Worm (Caenorhabditis elegans) whole organism, L2 larva: ENCODE data around the gene F45E1.2.

Experiments
- C34F6.9 ChIP-seq: fragments of 150-350 bp; optimal IDR thresholded peaks from 2 replicates; lab custom pipeline; 2014; ENCODE audit warnings: missing biosample characterization, missing genetic modification characterization
- F13H6.1 ChIP-seq: sonication (generic microtip); optimal IDR thresholded peaks from 2 replicates; lab custom pipeline; 2016; ENCODE audit warnings: missing genetic modification characterization, missing compliant biosample characterization
- R02D3.7 ChIP-seq: fragments of 150-350 bp; optimal IDR thresholded peaks from 2 replicates; lab custom pipeline; 2014; ENCODE audit warnings: missing biosample characterization, missing genetic modification characterization
- Y55F3AM.14 ChIP-seq: fragments of 200-800 bp; sonication (Bioruptor generic); optimal IDR thresholded peaks from 2 replicates; lab custom pipeline; 2018; ENCODE audit warnings: mild to moderate bottlenecking, missing genetic modification characterization, missing compliant biosample characterization
- ZK546.5 ChIP-seq: sonication (generic microtip); optimal IDR thresholded peaks from 2 replicates; lab custom pipeline; 2017; ENCODE audit warnings: missing biosample characterization, missing genetic modification characterization
- alr-1 ChIP-seq: fragments of 150-350 bp; optimal IDR thresholded peaks from 2 replicates; lab custom pipeline; 2014; ENCODE audit warnings: missing biosample characterization, missing genetic modification characterization
- ama-1 ChIP-seq: fragments of 150-350 bp; optimal IDR thresholded peaks from 2 replicates; lab custom pipeline; 2018; ENCODE audit warnings: inconsistent platforms
- blmp-1 ChIP-seq: sonication (generic microtip); optimal IDR thresholded peaks from 2 replicates; lab custom pipeline; 2017; ENCODE audit warnings: missing genetic modification characterization, mild to moderate bottlenecking, missing compliant biosample characterization, antibody characterized with exemption, moderate library complexity; ENCODE audit not compliant: insufficient read depth
- ceh-16 ChIP-seq: fragments of 150-350 bp; optimal IDR thresholded peaks from 2 replicates; lab custom pipeline; 2014; ENCODE audit warnings: missing biosample characterization, missing genetic modification characterization
- ceh-82 ChIP-seq: fragments of 150-350 bp; optimal IDR thresholded peaks from 2 replicates; lab custom pipeline; 2014; ENCODE audit warnings: missing biosample characterization, missing genetic modification characterization
- crh-2 ChIP-seq: sonication (generic microtip); optimal IDR thresholded peaks from 2 replicates; lab custom pipeline; 2017; ENCODE audit warnings: missing biosample characterization, missing genetic modification characterization
- dmd-4 ChIP-seq: sonication (generic microtip); optimal IDR thresholded peaks from 2 replicates; lab custom pipeline; 2017; ENCODE audit warnings: missing biosample characterization, missing genetic modification characterization
- egl-27 ChIP-seq: sonication (generic microtip); optimal IDR thresholded peaks from 3 replicates; lab custom pipeline; 2017; ENCODE audit warnings: missing biosample characterization, missing genetic modification reagents, missing genetic modification characterization
- fos-1 ChIP-seq: fragments of 150-350 bp; optimal IDR thresholded peaks from 2 replicates; lab custom pipeline; 2014; ENCODE audit warnings: missing biosample characterization, missing genetic modification characterization
- gmeb-1 ChIP-seq: fragments of 150-350 bp; optimal IDR thresholded peaks from 2 replicates; lab custom pipeline; 2014; ENCODE audit warnings: missing biosample characterization, missing genetic modification characterization
- lin-13 ChIP-seq: fragments of 150-350 bp; optimal IDR thresholded peaks from 2 replicates; lab custom pipeline; 2014; ENCODE audit warnings: missing biosample characterization, missing genetic modification reagents, missing genetic modification characterization
- lin-39 ChIP-seq: fragments of 150-350 bp; optimal IDR thresholded peaks from 2 replicates; lab custom pipeline; 2014; ENCODE audit warnings: missing biosample characterization, missing genetic modification reagents, missing genetic modification characterization
- lsy-2 ChIP-seq, 2 experiments: fragments of 150-350 bp in 1 of 2; sonication (generic microtip) in 1 of 2; optimal IDR thresholded peaks; 2 replicates each; lab custom pipeline; 2014 to 2017; ENCODE audit warnings: missing biosample characterization in 2 of 2, missing genetic modification characterization in 2 of 2
- mab-5 ChIP-seq: fragments of 150-350 bp; optimal IDR thresholded peaks from 2 replicates; lab custom pipeline; 2014; ENCODE audit warnings: missing biosample characterization, missing genetic modification characterization
- mbf-1 ChIP-seq: sonication (generic microtip); optimal IDR thresholded peaks from 2 replicates; lab custom pipeline; 2017; ENCODE audit warnings: missing biosample characterization, missing genetic modification characterization
- mdl-1 ChIP-seq, 2 experiments: fragments of 150-350 bp in 1 of 2; sonication (generic microtip) in 1 of 2; optimal IDR thresholded peaks; 2 replicates each; lab custom pipeline; 2017; ENCODE audit warnings: missing biosample characterization in 2 of 2, missing genetic modification characterization in 2 of 2
- nhr-10 ChIP-seq: sonication (generic microtip); optimal IDR thresholded peaks from 2 replicates; lab custom pipeline; 2017; ENCODE audit warnings: missing biosample characterization, missing genetic modification characterization
- nhr-11 ChIP-seq: fragments of 150-350 bp; optimal IDR thresholded peaks from 2 replicates; lab custom pipeline; 2014; ENCODE audit warnings: missing biosample characterization, missing genetic modification characterization
- nhr-12 ChIP-seq: fragments of 150-350 bp; optimal IDR thresholded peaks from 2 replicates; lab custom pipeline; 2014; ENCODE audit warnings: missing biosample characterization, missing genetic modification characterization
- nhr-129 ChIP-seq: fragments of 150-350 bp; optimal IDR thresholded peaks from 2 replicates; lab custom pipeline; 2014; ENCODE audit warnings: missing biosample characterization, missing genetic modification characterization
- nhr-21 ChIP-seq: fragments of 150-350 bp; optimal IDR thresholded peaks from 2 replicates; lab custom pipeline; 2014; ENCODE audit warnings: missing biosample characterization, missing genetic modification characterization
- nhr-23 ChIP-seq: fragments of 150-350 bp; optimal IDR thresholded peaks from 2 replicates; lab custom pipeline; 2014; ENCODE audit warnings: missing biosample characterization, missing genetic modification reagents, missing genetic modification characterization
- nhr-237 ChIP-seq: fragments of 150-350 bp; optimal IDR thresholded peaks from 2 replicates; lab custom pipeline; 2014; ENCODE audit warnings: missing biosample characterization, missing genetic modification characterization
- nhr-25 ChIP-seq: fragments of 150-350 bp; sonication (generic microtip); optimal IDR thresholded peaks from 3 replicates; lab custom pipeline; 2014; ENCODE audit warnings: missing biosample characterization, missing genetic modification characterization
- nhr-6 ChIP-seq: fragments of 150-350 bp; optimal IDR thresholded peaks from 2 replicates; lab custom pipeline; 2014; ENCODE audit warnings: missing biosample characterization, missing genetic modification characterization
- peb-1 ChIP-seq: fragments of 150-350 bp; optimal IDR thresholded peaks from 2 replicates; lab custom pipeline; 2014; ENCODE audit warnings: missing biosample characterization, missing genetic modification characterization
- sem-4 ChIP-seq: fragments of 150-350 bp; optimal IDR thresholded peaks from 2 replicates; lab custom pipeline; 2014; ENCODE audit warnings: missing biosample characterization, missing genetic modification reagents, missing genetic modification characterization
- skn-1 ChIP-seq: sonication (generic microtip); optimal IDR thresholded peaks from 2 replicates; lab custom pipeline; 2017; ENCODE audit warnings: missing biosample characterization, missing genetic modification characterization
- sma-3 ChIP-seq: sonication (generic microtip); optimal IDR thresholded peaks from 2 replicates; lab custom pipeline; 2016; ENCODE audit warnings: missing genetic modification reagents, missing genetic modification characterization, missing compliant biosample characterization
- sma-9 ChIP-seq, 2 experiments: fragments of 150-350 bp in 1 of 2; sonication (generic microtip) in 1 of 2; optimal IDR thresholded peaks; 2 replicates each; lab custom pipeline; 2014 to 2016; ENCODE audit warnings: missing genetic modification characterization in 2 of 2, mild to moderate bottlenecking in 1 of 2, missing biosample characterization in 1 of 2, missing compliant biosample characterization in 1 of 2, missing genetic modification reagents in 1 of 2, moderate library complexity in 1 of 2
- snpc-4 ChIP-seq: fragments of 150-350 bp; optimal IDR thresholded peaks from 2 replicates; lab custom pipeline; 2014; ENCODE audit warnings: missing biosample characterization, missing genetic modification characterization
- unc-39 ChIP-seq: fragments of 150-350 bp; optimal IDR thresholded peaks from 2 replicates; lab custom pipeline; 2014; ENCODE audit warnings: missing biosample characterization, missing genetic modification characterization
- unc-55 ChIP-seq: fragments of 150-350 bp; sonication (generic microtip); optimal IDR thresholded peaks from 3 replicates; lab custom pipeline; 2014; ENCODE audit warnings: missing biosample characterization, missing genetic modification reagents, missing genetic modification characterization
- unc-62 ChIP-seq: fragments of 150-350 bp; optimal IDR thresholded peaks from 2 replicates; lab custom pipeline; 2014; ENCODE audit warnings: missing biosample characterization, missing genetic modification reagents, missing genetic modification characterization
- zag-1 ChIP-seq: fragments of 150-350 bp; optimal IDR thresholded peaks from 2 replicates; lab custom pipeline; 2014; ENCODE audit warnings: missing biosample characterization, missing genetic modification characterization
- ztf-1 ChIP-seq: fragments of 200-800 bp; sonication (Bioruptor generic); conservative IDR thresholded peaks from 2 replicates; pipeline ENCODE4 v1.3.6; 2022; ENCODE audit warnings: missing genetic modification characterization, missing compliant biosample characterization
- ztf-11 ChIP-seq: sonication (generic microtip); optimal IDR thresholded peaks from 2 replicates; lab custom pipeline; 2017; ENCODE audit warnings: missing biosample characterization, missing genetic modification characterization
- ztf-4 ChIP-seq: fragments of 150-350 bp; optimal IDR thresholded peaks from 2 replicates; lab custom pipeline; 2014; ENCODE audit warnings: missing biosample characterization, missing genetic modification characterization

F45E1.2 gene

ce11 chrX:8029080-8029479, 25.5 kb downstream of the F45E1.2 start, which contains the start of gene C34D10.1 (continued):
- TF ChIP-seq F13H6.1 (tag; lab: Kevin White, UChicago) (peak; percentile 61), mab-5 (tag; lab: Kevin White, UChicago) (no peak), zag-1 (no peak), R02D3.7 (tag; lab: Kevin White, UChicago) (no peak), lin-13 (GFP tag; lab: Kevin White, UChicago) (peak; percentile 67), nhr-129 (peak; percentile 83), ztf-4 (tag; lab: Kevin White, UChicago) (peak; percentile 77), Y55F3AM.14 (GFP tag; lab: Kevin White, UChicago) (no peak), ztf-1 (GFP tag; lab: Robert Waterston, UW) (no peak), crh-2 (tag; lab: Kevin White, UChicago) (peak; percentile 73), nhr-21 (peak; percentile 57), nhr-12 (tag; lab: Kevin White, UChicago) (no peak), C34F6.9 (peak; percentile 58), ceh-82 (tag; lab: Kevin White, UChicago) (no peak), ZK546.5 (tag; lab: Kevin White, UChicago) (no peak), nhr-237 (tag; lab: Kevin White, UChicago) (no peak), mbf-1 (tag; lab: Kevin White, UChicago) (no peak), nhr-10 (tag; lab: Kevin White, UChicago) (no peak), lin-39 (tag; lab: Kevin White, UChicago) (no peak), unc-62 (GFP tag; lab: Kevin White, UChicago) (no peak), sma-3 (GFP tag; lab: Kevin White, UChicago) (peak; percentile 76), sma-9 (GFP tag; optimal IDR thresholded peaks at IDR 0.05; lab: Kevin White, UChicago) (peak; percentile 69), sma-9 (tag; optimal IDR thresholded peaks at IDR 0.05; lab: Kevin White, UChicago) (no peak)

DNA sequence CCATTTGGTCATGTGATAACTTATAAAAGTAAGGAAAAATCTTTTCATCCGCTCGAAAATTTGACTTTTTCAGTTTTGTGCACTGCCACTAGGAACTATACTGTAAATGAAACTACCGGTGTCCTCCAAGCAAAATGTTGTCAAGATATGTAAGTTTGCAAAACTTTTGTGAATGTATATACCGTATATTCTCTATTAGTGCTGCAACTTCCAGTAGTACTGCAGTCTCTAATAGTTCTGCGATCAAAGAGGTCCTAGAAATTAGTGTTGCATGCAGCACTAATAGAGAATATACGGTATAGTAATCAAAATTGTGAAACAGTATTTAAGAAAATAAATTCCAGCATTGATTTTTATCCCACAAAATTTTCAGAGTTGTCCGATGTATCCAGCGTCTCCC, 26.5 kb downstream of the F45E1.2 start:
- TF ChIP-seq R02D3.7 (tag; lab: Kevin White, UChicago) (no peak), zag-1 (no peak), mab-5 (tag; lab: Kevin White, UChicago) (no peak), unc-39 (tag; lab: Kevin White, UChicago) (no peak), egl-27 (tag; lab: Kevin White, UChicago) (no peak), nhr-21 (no peak), alr-1 (no peak), peb-1 (tag; lab: Kevin White, UChicago) (no peak), crh-2 (tag; lab: Kevin White, UChicago) (no peak), nhr-129 (no peak), nhr-11 (tag; lab: Kevin White, UChicago) (no peak), ztf-4 (tag; lab: Kevin White, UChicago) (no peak), snpc-4 (tag; lab: Kevin White, UChicago) (no peak), nhr-25 (no peak), mdl-1 (tag; optimal IDR thresholded peaks at IDR 0.05; lab: Kevin White, UChicago) (no peak), mbf-1 (tag; lab: Kevin White, UChicago) (no peak), sem-4 (tag; lab: Kevin White, UChicago) (no peak), sma-9 (GFP tag; optimal IDR thresholded peaks at IDR 0.05; lab: Kevin White, UChicago) (no peak), sma-9 (tag; optimal IDR thresholded peaks at IDR 0.05; lab: Kevin White, UChicago) (no peak), fos-1 (no peak)

- TF ChIP-seq ztf-11: peak; percentile 83
- TF ChIP-seq lsy-2 (tag; optimal IDR thresholded peaks at IDR 0.05; lab: Kevin White, UChicago): peak; percentile 95 to 97
- TF ChIP-seq snpc-4 (tag; lab: Kevin White, UChicago): peak; percentile 88
- TF ChIP-seq F13H6.1 (tag; lab: Kevin White, UChicago): peak; percentile 99
- peak; percentile 99 for TF ChIP-seq unc-55 (GFP tag; lab: Kevin White, UChicago)
- peak; percentile 80; the same call in 1 of the 2 replicates for TF ChIP-seq ztf-1 (GFP tag; lab: Robert Waterston, UW)
- TF ChIP-seq egl-27 (tag; lab: Kevin White, UChicago): peak; percentile 99
- peak; percentile 98 for TF ChIP-seq lin-13 (GFP tag; lab: Kevin White, UChicago)
- TF ChIP-seq nhr-237 (tag; lab: Kevin White, UChicago): peak; percentile 97
- TF ChIP-seq nhr-6 (tag; lab: Kevin White, UChicago): peak; percentile 100
- TF ChIP-seq mbf-1 (tag; lab: Kevin White, UChicago): peak; percentile 81
- peak; percentile 99 for TF ChIP-seq ztf-4 (tag; lab: Kevin White, UChicago)
- peak; percentile 98 for TF ChIP-seq sma-9 (GFP tag; optimal IDR thresholded peaks at IDR 0.05; lab: Kevin White, UChicago)
- no peak for TF ChIP-seq sma-9 (tag; optimal IDR thresholded peaks at IDR 0.05; lab: Kevin White, UChicago)
- TF ChIP-seq peb-1 (tag; lab: Kevin White, UChicago): no peak
- TF ChIP-seq ceh-16 (tag; lab: Kevin White, UChicago): peak; percentile 95
- peak; percentile 84 for TF ChIP-seq ama-1 (lab: Kevin White, UChicago)
- TF ChIP-seq nhr-10 (tag; lab: Kevin White, UChicago): peak; percentile 99
- peak; percentile 55 for TF ChIP-seq nhr-11 (tag; lab: Kevin White, UChicago)
- peak; percentile 99 for TF ChIP-seq nhr-25
- TF ChIP-seq fos-1: peak; percentile 98
- no peak for TF ChIP-seq alr-1
- TF ChIP-seq zag-1: peak; percentile 99
- peak; percentile 94 for TF ChIP-seq gmeb-1
- peak; percentile 80 for TF ChIP-seq dmd-4 (tag; lab: Kevin White, UChicago)
- peak; percentile 97 for TF ChIP-seq C34F6.9
- TF ChIP-seq blmp-1 (tag; lab: Kevin White, UChicago): peak; percentile 72
- TF ChIP-seq lin-39 (tag; lab: Kevin White, UChicago): peak; percentile 98
- TF ChIP-seq nhr-23: peak; percentile 20
- no peak for TF ChIP-seq unc-39 (tag; lab: Kevin White, UChicago)
- TF ChIP-seq unc-62 (GFP tag; lab: Kevin White, UChicago): peak; percentile 97
- peak; percentile 94 to 96 for TF ChIP-seq mdl-1 (tag; optimal IDR thresholded peaks at IDR 0.05; lab: Kevin White, UChicago)
- peak; percentile 100 for TF ChIP-seq nhr-21
- TF ChIP-seq ceh-82 (tag; lab: Kevin White, UChicago): peak; percentile 97
- peak; percentile 95 for TF ChIP-seq skn-1
These were observed 32.8 kb downstream of the F45E1.2 start for ce11 chrX:8036219-8036883.
